In the genomic region with DNA sequence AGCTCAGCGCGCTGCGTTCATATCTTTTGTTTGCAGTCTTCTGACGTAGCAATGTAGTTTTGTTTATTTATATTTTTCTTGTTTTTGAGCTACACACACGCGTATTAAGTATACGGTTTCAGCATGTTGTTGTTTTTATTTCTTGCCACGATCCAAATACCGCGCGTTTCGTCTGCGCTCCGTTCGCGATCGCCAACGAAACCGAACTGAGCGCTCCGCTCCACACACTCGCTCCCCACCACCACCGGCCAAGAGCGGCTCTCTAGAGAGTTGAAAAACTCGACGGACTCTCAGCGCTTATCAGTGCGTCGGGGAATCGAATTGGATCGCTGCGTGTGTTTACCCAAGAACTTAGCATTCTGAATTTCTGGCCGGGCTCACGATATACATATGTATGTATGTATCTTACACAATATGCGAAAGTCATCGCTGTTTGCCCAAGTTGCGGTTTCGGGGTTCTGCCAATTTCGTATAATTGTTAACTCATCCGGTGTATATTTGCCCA, we compare ENCODE assay signal across 1 fruit fly cellular context.
TF ChIP-seq lines count a peak whose summit lies in the region.

A gene (minus strand): TSS at position 210 of the 505 bp plus-strand sequence.

TF ChIP-seq in whole organism, embryonic, 481 proteins besides CTCF, POLR2A, EP300 and RAD21 (continued from another document and continues in another):
- TF ChIP-seq tgo (GFP tag; IDR thresholded peaks at IDR 0.05; lab: Robert Waterston, UW) = no peak; the same call in 2 of the 3 replicates
- TF ChIP-seq sqz (GFP tag; optimal IDR thresholded peaks at IDR 0.05; lab: Kevin White, UChicago) = peak; percentile 63
- TF ChIP-seq Opbp (GFP tag; IDR thresholded peaks at IDR 0.05; lab: Robert Waterston, UW; ENCODE audit: partially characterized antibody) = peak; percentile 58; the same call in 2 of the 3 replicates
- TF ChIP-seq CG1024 (GFP tag; IDR thresholded peaks at IDR 0.05; lab: Robert Waterston, UW) = no peak; the same call in 1 of the 2 replicates
- TF ChIP-seq Hr78 (GFP tag; optimal IDR thresholded peaks at IDR 0.05; lab: Kevin White, UChicago) = no peak
- peak; percentile 8 for TF ChIP-seq B-H2 (GFP tag; optimal IDR thresholded peaks at IDR 0.05; lab: Kevin White, UChicago)
- peak; percentile 98 for TF ChIP-seq Jarid2 (GFP tag; optimal IDR thresholded peaks at IDR 0.05; lab: Kevin White, UChicago)
- TF ChIP-seq CG6254 (GFP tag; optimal IDR thresholded peaks at IDR 0.05; lab: Kevin White, UChicago) = peak; percentile 67
- no peak for TF ChIP-seq ewg (GFP tag; optimal IDR thresholded peaks at IDR 0.05; lab: Kevin White, UChicago)
- TF ChIP-seq btn (GFP tag; optimal IDR thresholded peaks at IDR 0.05; lab: Kevin White, UChicago) = no peak
- TF ChIP-seq CG3407 (GFP tag; optimal IDR thresholded peaks at IDR 0.05; lab: Kevin White, UChicago) = peak; percentile 34
- TF ChIP-seq Drgx (GFP tag; IDR thresholded peaks at IDR 0.05; lab: Robert Waterston, UW) = peak; percentile 72
- no peak for TF ChIP-seq CG4820 (GFP tag; optimal IDR thresholded peaks at IDR 0.05; lab: Kevin White, UChicago)
- TF ChIP-seq CG42726 (GFP tag; IDR thresholded peaks at IDR 0.05; lab: Robert Waterston, UW; ENCODE audit: partially characterized antibody) = no peak
- TF ChIP-seq CG30431 (GFP tag; optimal IDR thresholded peaks at IDR 0.05; lab: Kevin White, UChicago) = no peak
- no peak; the same call in 2 of the 3 replicates for TF ChIP-seq CG3726 (GFP tag; IDR thresholded peaks at IDR 0.05; lab: Robert Waterston, UW)
- peak; percentile 72; the same call in 2 of the 3 replicates for TF ChIP-seq otp (GFP tag; IDR thresholded peaks at IDR 0.05; lab: Robert Waterston, UW)
- no peak for TF ChIP-seq sr (GFP tag; IDR thresholded peaks at IDR 0.05; lab: Robert Waterston, UW)
- TF ChIP-seq unpg (GFP tag; optimal IDR thresholded peaks at IDR 0.05; lab: Kevin White, UChicago) = peak; percentile 46
- TF ChIP-seq CG9817 (tag; optimal IDR thresholded peaks at IDR 0.05; lab: Kevin White, UChicago) = no peak
- TF ChIP-seq gem (tag; optimal IDR thresholded peaks at IDR 0.05; lab: Kevin White, UChicago) = no peak
- TF ChIP-seq tx (GFP tag; optimal IDR thresholded peaks at IDR 0.05; lab: Kevin White, UChicago) = no peak
- TF ChIP-seq ro (GFP tag; IDR thresholded peaks at IDR 0.05; lab: Robert Waterston, UW) = no peak
- TF ChIP-seq ATbp (GFP tag; optimal IDR thresholded peaks at IDR 0.05; lab: Kevin White, UChicago) = peak; percentile 45
- TF ChIP-seq HLH4C (GFP tag; IDR thresholded peaks at IDR 0.05; lab: Robert Waterston, UW; ENCODE audit: partially characterized antibody) = peak; percentile 36; the same call in 1 of the 3 replicates
- TF ChIP-seq CG18599 (GFP tag; optimal IDR thresholded peaks at IDR 0.05; lab: Kevin White, UChicago) = peak; percentile 57
- peak; percentile 67 for TF ChIP-seq CG15479 (GFP tag; optimal IDR thresholded peaks at IDR 0.05; lab: Kevin White, UChicago)
- TF ChIP-seq Elba2 (GFP tag; optimal IDR thresholded peaks at IDR 0.05; lab: Kevin White, UChicago) = peak; percentile 28
- no peak for TF ChIP-seq CG11398 (GFP tag; optimal IDR thresholded peaks at IDR 0.05; lab: Kevin White, UChicago)
- TF ChIP-seq tup (GFP tag; optimal IDR thresholded peaks at IDR 0.05; lab: Kevin White, UChicago) = no peak
- TF ChIP-seq danr (GFP tag; IDR thresholded peaks at IDR 0.05; lab: Robert Waterston, UW) = no peak
- TF ChIP-seq CG9932 (GFP tag; IDR thresholded peaks at IDR 0.05; lab: Robert Waterston, UW) = no peak
- TF ChIP-seq CG6175 (GFP tag; IDR thresholded peaks at IDR 0.05; lab: Robert Waterston, UW) = peak; percentile 27; the same call in 1 of the 3 replicates
- TF ChIP-seq org-1 (GFP tag; optimal IDR thresholded peaks at IDR 0.05; lab: Kevin White, UChicago) = no peak
- TF ChIP-seq crc (GFP tag; optimal IDR thresholded peaks at IDR 0.05; lab: Kevin White, UChicago) = no peak
- no peak for TF ChIP-seq CG11504 (tag; optimal IDR thresholded peaks at IDR 0.05; lab: Kevin White, UChicago)
- TF ChIP-seq CG15073 (GFP tag; optimal IDR thresholded peaks at IDR 0.05; lab: Kevin White, UChicago) = no peak
- no peak for TF ChIP-seq Sox102F (GFP tag; optimal IDR thresholded peaks at IDR 0.05; lab: Kevin White, UChicago)
- TF ChIP-seq crol (GFP tag; IDR thresholded peaks at IDR 0.05; lab: Robert Waterston, UW) = peak; percentile 76
- peak; percentile 18 for TF ChIP-seq YL-1 (GFP tag; optimal IDR thresholded peaks at IDR 0.05; lab: Kevin White, UChicago)
- no peak for TF ChIP-seq H15 (GFP tag; IDR thresholded peaks at IDR 0.05; lab: Robert Waterston, UW)
- TF ChIP-seq CG10462 (GFP tag; optimal IDR thresholded peaks at IDR 0.05; lab: Kevin White, UChicago) = no peak
- no peak for TF ChIP-seq Mad (GFP tag; optimal IDR thresholded peaks at IDR 0.05; lab: Kevin White, UChicago)
- no peak; the same call in 1 of the 2 replicates for TF ChIP-seq CG32767 (GFP tag; IDR thresholded peaks at IDR 0.05; lab: Robert Waterston, UW)
- no peak for TF ChIP-seq da (GFP tag; optimal IDR thresholded peaks at IDR 0.05; lab: Kevin White, UChicago)
- peak; percentile 44 for TF ChIP-seq CG17829 (tag; optimal IDR thresholded peaks at IDR 0.05; lab: Kevin White, UChicago)
- TF ChIP-seq CG11723 (GFP tag; optimal IDR thresholded peaks at IDR 0.05; lab: Kevin White, UChicago) = peak; percentile 13
- 0 out of 3 replicates have a peak, but pooled peaks have one; percentile 70 for TF ChIP-seq zen2 (GFP tag; IDR thresholded peaks at IDR 0.05; lab: Robert Waterston, UW; ENCODE audit: partially characterized antibody)
- TF ChIP-seq CG15514 (GFP tag; optimal IDR thresholded peaks at IDR 0.05; lab: Kevin White, UChicago) = peak; percentile 32
- TF ChIP-seq abd-A (tag; optimal IDR thresholded peaks at IDR 0.05; lab: Kevin White, UChicago) = no peak
- TF ChIP-seq CG1832 (GFP tag; optimal IDR thresholded peaks at IDR 0.05; lab: Kevin White, UChicago) = no peak
- TF ChIP-seq H2.0 (GFP tag; IDR thresholded peaks at IDR 0.05; lab: Robert Waterston, UW) = no peak
- no peak for TF ChIP-seq dmrt99B (tag; optimal IDR thresholded peaks at IDR 0.05; lab: Kevin White, UChicago)
- no peak for TF ChIP-seq vfl (GFP tag; optimal IDR thresholded peaks at IDR 0.05; lab: Kevin White, UChicago)
- no peak for TF ChIP-seq Lim3 (GFP tag; IDR thresholded peaks at IDR 0.05; lab: Robert Waterston, UW)
- TF ChIP-seq CG31224 (GFP tag; IDR thresholded peaks at IDR 0.05; lab: Robert Waterston, UW) = 0 out of 2 replicates have a peak, but pooled peaks have one; percentile 8
- no peak for TF ChIP-seq BEAF-32 (GFP tag; optimal IDR thresholded peaks at IDR 0.05; lab: Kevin White, UChicago)
- TF ChIP-seq CG2202 (tag; optimal IDR thresholded peaks at IDR 0.05; lab: Kevin White, UChicago) = peak; percentile 41
- TF ChIP-seq p53 (GFP tag; optimal IDR thresholded peaks at IDR 0.05; lab: Kevin White, UChicago) = no peak
- TF ChIP-seq E2f2 (GFP tag; IDR thresholded peaks at IDR 0.05; lab: Robert Waterston, UW) = peak; percentile 33; the same call in 1 of the 2 replicates
- TF ChIP-seq en (GFP tag; optimal IDR thresholded peaks at IDR 0.05; lab: Kevin White, UChicago) = no peak
- TF ChIP-seq Ssrp (tag; optimal IDR thresholded peaks at IDR 0.05; lab: Kevin White, UChicago) = no peak
- no peak for TF ChIP-seq CG18011 (GFP tag; optimal IDR thresholded peaks at IDR 0.05; lab: Kevin White, UChicago)
- TF ChIP-seq CG1602 (GFP tag; optimal IDR thresholded peaks at IDR 0.05; lab: Kevin White, UChicago) = no peak
- TF ChIP-seq Chrac-16 (GFP tag; optimal IDR thresholded peaks at IDR 0.05; lab: Kevin White, UChicago) = no peak
- TF ChIP-seq stc (GFP tag; IDR thresholded peaks at IDR 0.05; lab: Robert Waterston, UW) = peak; percentile 31; the same call in 1 of the 2 replicates
- TF ChIP-seq Trl (optimal IDR thresholded peaks at IDR 0.05; lab: Kevin White, UChicago) = peak; percentile 90 to 92
- peak; percentile 72 for TF ChIP-seq Trl (GFP tag; optimal IDR thresholded peaks at IDR 0.05; lab: Kevin White, UChicago)
- no peak for TF ChIP-seq jigr1 (GFP tag; IDR thresholded peaks at IDR 0.05; lab: Robert Waterston, UW)
- peak; percentile 12 for TF ChIP-seq CG10267 (tag; optimal IDR thresholded peaks at IDR 0.05; lab: Kevin White, UChicago)
- TF ChIP-seq MTF-1 (GFP tag; optimal IDR thresholded peaks at IDR 0.05; lab: Kevin White, UChicago; ENCODE audit: borderline replicate concordance) = peak; percentile 77
- TF ChIP-seq CG14860 (GFP tag; IDR thresholded peaks at IDR 0.05; lab: Robert Waterston, UW; ENCODE audit: partially characterized antibody) = no peak
- no peak for TF ChIP-seq Ptx1 (GFP tag; IDR thresholded peaks at IDR 0.05; lab: Robert Waterston, UW)
- TF ChIP-seq tll (GFP tag; optimal IDR thresholded peaks at IDR 0.05; lab: Kevin White, UChicago) = no peak
- TF ChIP-seq sens-2 (GFP tag; IDR thresholded peaks at IDR 0.05; lab: Robert Waterston, UW) = no peak
- TF ChIP-seq kay (GFP tag; optimal IDR thresholded peaks at IDR 0.05; lab: Kevin White, UChicago) = no peak
- peak; percentile 46 for TF ChIP-seq pfk (GFP tag; optimal IDR thresholded peaks at IDR 0.05; lab: Kevin White, UChicago)
- no peak for TF ChIP-seq salm (tag; optimal IDR thresholded peaks at IDR 0.05; lab: Kevin White, UChicago)
- TF ChIP-seq trh (GFP tag; optimal IDR thresholded peaks at IDR 0.05; lab: Kevin White, UChicago) = no peak
- TF ChIP-seq toy (GFP tag; IDR thresholded peaks at IDR 0.05; lab: Robert Waterston, UW) = no peak
- TF ChIP-seq chif (GFP tag; optimal IDR thresholded peaks at IDR 0.05; lab: Kevin White, UChicago) = no peak
- no peak for TF ChIP-seq pzg (GFP tag; optimal IDR thresholded peaks at IDR 0.05; lab: Kevin White, UChicago)
- TF ChIP-seq ken (GFP tag; IDR thresholded peaks at IDR 0.05; lab: Robert Waterston, UW) = peak; percentile 17; the same call in 1 of the 3 replicates
- peak; percentile 51 for TF ChIP-seq CG31365 (tag; optimal IDR thresholded peaks at IDR 0.05; lab: Kevin White, UChicago)
- no peak for TF ChIP-seq E2f1 (GFP tag; IDR thresholded peaks at IDR 0.05; lab: Robert Waterston, UW)
- TF ChIP-seq CG9437 (GFP tag; optimal IDR thresholded peaks at IDR 0.05; lab: Kevin White, UChicago) = no peak
- TF ChIP-seq zf30C (GFP tag; optimal IDR thresholded peaks at IDR 0.05; lab: Kevin White, UChicago) = peak; percentile 10
- TF ChIP-seq CG11560 (tag; IDR thresholded peaks at IDR 0.05; lab: Robert Waterston, UW) = no peak
- no peak for TF ChIP-seq maf-S (GFP tag; optimal IDR thresholded peaks at IDR 0.05; lab: Kevin White, UChicago)
- no peak for TF ChIP-seq usp (GFP tag; optimal IDR thresholded peaks at IDR 0.05; lab: Kevin White, UChicago)
- no peak for TF ChIP-seq CG2129 (GFP tag; IDR thresholded peaks at IDR 0.05; lab: Robert Waterston, UW; ENCODE audit: partially characterized antibody)
- peak; percentile 70 for TF ChIP-seq Ets65A (GFP tag; lab: Kevin White, UChicago)
- peak; percentile 1 for TF ChIP-seq bigmax (GFP tag; optimal IDR thresholded peaks at IDR 0.05; lab: Kevin White, UChicago)
- TF ChIP-seq CG11247 (GFP tag; IDR thresholded peaks at IDR 0.05; lab: Robert Waterston, UW) = no peak
- no peak; the same call in 2 of the 3 replicates for TF ChIP-seq CG6791 (GFP tag; IDR thresholded peaks at IDR 0.05; lab: Robert Waterston, UW; ENCODE audit: partially characterized antibody)
- peak; percentile 86 for TF ChIP-seq nom (GFP tag; optimal IDR thresholded peaks at IDR 0.05; lab: Kevin White, UChicago)
- TF ChIP-seq Hr51 (GFP tag; optimal IDR thresholded peaks at IDR 0.05; lab: Kevin White, UChicago) = no peak
- no peak for TF ChIP-seq CG4282 (GFP tag; optimal IDR thresholded peaks at IDR 0.05; lab: Kevin White, UChicago)
- TF ChIP-seq gro (GFP tag; optimal IDR thresholded peaks at IDR 0.05; lab: Kevin White, UChicago) = peak; percentile 64
- TF ChIP-seq onecut (GFP tag; IDR thresholded peaks at IDR 0.05; lab: Robert Waterston, UW) = peak; percentile 61
- TF ChIP-seq peb (GFP tag; IDR thresholded peaks at IDR 0.05; lab: Robert Waterston, UW) = no peak
- peak; percentile 60; the same call in 1 of the 2 replicates for TF ChIP-seq seq (GFP tag; IDR thresholded peaks at IDR 0.05; lab: Robert Waterston, UW)
- TF ChIP-seq GATAe (GFP tag; conservative IDR thresholded peaks at IDR 0.05; lab: Robert Waterston, UW) = no peak
- no peak for TF ChIP-seq CG7963 (GFP tag; IDR thresholded peaks at IDR 0.05; lab: Robert Waterston, UW; ENCODE audit: partially characterized antibody)
- TF ChIP-seq CG34422 (GFP tag; IDR thresholded peaks at IDR 0.05; lab: Robert Waterston, UW) = peak; percentile 73; the same call in 1 of the 3 replicates
- TF ChIP-seq CG7987 (GFP tag; optimal IDR thresholded peaks at IDR 0.05; lab: Kevin White, UChicago) = peak; percentile 46
- no peak for TF ChIP-seq her (GFP tag; optimal IDR thresholded peaks at IDR 0.05; lab: Kevin White, UChicago)
- no peak for TF ChIP-seq bcd (GFP tag; optimal IDR thresholded peaks at IDR 0.05; lab: Kevin White, UChicago)
- peak; percentile 53 for TF ChIP-seq CG17568 (GFP tag; optimal IDR thresholded peaks at IDR 0.05; lab: Kevin White, UChicago)
- TF ChIP-seq Ets97D (GFP tag; optimal IDR thresholded peaks at IDR 0.05; lab: Kevin White, UChicago) = peak; percentile 11
- TF ChIP-seq tna (GFP tag; IDR thresholded peaks at IDR 0.05; lab: Robert Waterston, UW; ENCODE audit: partially characterized antibody) = peak; percentile 36; the same call in 1 of the 2 replicates
- no peak for TF ChIP-seq ind (GFP tag; optimal IDR thresholded peaks at IDR 0.05; lab: Kevin White, UChicago)
- no peak for TF ChIP-seq pros (GFP tag; optimal IDR thresholded peaks at IDR 0.05; lab: Kevin White, UChicago)
- no peak for TF ChIP-seq fu2 (GFP tag; optimal IDR thresholded peaks at IDR 0.05; lab: Kevin White, UChicago)
- peak; percentile 80 for TF ChIP-seq ci (GFP tag; IDR thresholded peaks at IDR 0.05; lab: Robert Waterston, UW)
- no peak for TF ChIP-seq CG17328 (GFP tag; IDR thresholded peaks at IDR 0.05; lab: Robert Waterston, UW)
- TF ChIP-seq tap (tag; optimal IDR thresholded peaks at IDR 0.05; lab: Kevin White, UChicago) = no peak
- TF ChIP-seq Mrtf (GFP tag; IDR thresholded peaks at IDR 0.05; lab: Robert Waterston, UW) = no peak
- TF ChIP-seq Hr39 (optimal IDR thresholded peaks at IDR 0.05; lab: Kevin White, UChicago) = no peak
- peak; percentile 4 for TF ChIP-seq CG18262 (tag; optimal IDR thresholded peaks at IDR 0.05; lab: Kevin White, UChicago)
- peak; percentile 51; the same call in 1 of the 2 replicates for TF ChIP-seq CG14014 (GFP tag; IDR thresholded peaks at IDR 0.05; lab: Robert Waterston, UW)
- TF ChIP-seq TFAM (GFP tag; optimal IDR thresholded peaks at IDR 0.05; lab: Kevin White, UChicago) = no peak
- no peak for TF ChIP-seq CG10654 (GFP tag; optimal IDR thresholded peaks at IDR 0.05; lab: Kevin White, UChicago)
- no peak for TF ChIP-seq fd3F (GFP tag; optimal IDR thresholded peaks at IDR 0.05; lab: Kevin White, UChicago)
- TF ChIP-seq CG15011 (GFP tag; optimal IDR thresholded peaks at IDR 0.05; lab: Kevin White, UChicago) = peak; percentile 6
